Worm (Caenorhabditis elegans) whole organism, L2 larva: ENCODE data around the gene D2045.8.
"Not testable (repeated sequence)": the region's sequence is repeated elsewhere in the genome, so short reads cannot be mapped to it uniquely, and the experiment has no call there.

Experiments used
- R02D3.7 ChIP-seq: fragments of 150-350 bp; optimal IDR thresholded peaks from 2 replicates; lab custom pipeline; 2014; ENCODE audit warnings: missing biosample characterization, missing genetic modification characterization
- ama-1 ChIP-seq: fragments of 150-350 bp; optimal IDR thresholded peaks from 2 replicates; lab custom pipeline; 2018; ENCODE audit warnings: inconsistent platforms
- blmp-1 ChIP-seq: sonication (generic microtip); optimal IDR thresholded peaks from 2 replicates; lab custom pipeline; 2017; ENCODE audit warnings: missing genetic modification characterization, mild to moderate bottlenecking, missing compliant biosample characterization, antibody characterized with exemption, moderate library complexity; ENCODE audit not compliant: insufficient read depth
- lin-13 ChIP-seq: fragments of 150-350 bp; optimal IDR thresholded peaks from 2 replicates; lab custom pipeline; 2014; ENCODE audit warnings: missing biosample characterization, missing genetic modification reagents, missing genetic modification characterization
- nhr-25 ChIP-seq: fragments of 150-350 bp; sonication (generic microtip); optimal IDR thresholded peaks from 3 replicates; lab custom pipeline; 2014; ENCODE audit warnings: missing biosample characterization, missing genetic modification characterization
- ztf-11 ChIP-seq: sonication (generic microtip); optimal IDR thresholded peaks from 2 replicates; lab custom pipeline; 2017; ENCODE audit warnings: missing biosample characterization, missing genetic modification characterization

DNA sequence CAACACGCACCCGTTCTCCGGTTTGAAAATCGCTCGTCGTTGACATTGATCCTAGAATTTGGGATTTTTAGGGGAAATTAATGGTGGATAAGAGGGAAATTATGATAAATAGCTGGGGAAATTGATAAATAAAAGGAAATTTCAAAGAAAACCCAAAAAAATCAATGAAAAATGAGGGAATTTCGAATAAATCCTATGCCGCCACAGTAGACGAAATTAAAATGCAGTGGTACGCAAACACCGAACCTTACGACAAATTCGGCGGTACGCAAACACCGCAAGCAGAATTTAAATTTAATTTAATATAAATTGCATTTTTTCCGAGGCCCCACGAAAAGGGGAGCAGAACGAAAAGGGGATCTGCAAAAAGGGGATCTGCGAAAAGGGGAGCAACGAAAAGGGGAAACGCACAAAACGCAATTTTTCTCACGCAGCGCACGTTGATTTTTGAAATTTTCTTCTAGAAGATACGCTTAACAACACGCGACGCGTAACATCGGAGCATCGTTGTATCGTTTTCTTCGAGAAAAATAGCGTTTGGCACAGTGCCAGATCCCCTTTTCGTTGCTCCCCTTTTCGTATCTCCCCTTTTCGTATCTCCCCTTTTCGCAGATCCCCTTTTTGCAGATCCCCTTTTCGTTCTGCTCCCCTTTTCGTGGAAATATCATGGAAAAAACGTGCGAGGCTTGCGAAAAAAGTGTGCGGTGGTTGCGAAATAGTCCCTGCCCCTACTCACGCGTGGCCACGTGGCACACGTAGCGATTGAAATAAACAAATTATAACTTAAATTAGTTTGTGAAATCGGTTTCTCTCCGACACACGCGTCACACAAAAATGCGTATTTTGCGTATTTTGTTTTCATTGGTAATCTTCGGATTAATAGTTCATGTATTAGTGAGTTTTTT is 45.9 kb upstream of the D2045.8 start, which contains the start of the genes smrd-1 and enu-3.1:
- not testable (repeated sequence) for TF ChIP-seq nhr-25 (tag; lab: Kevin White, UChicago); R02D3.7; ama-1 (lab: Kevin White, UChicago); ztf-11 (tag; lab: Kevin White, UChicago); blmp-1 (tag; lab: Kevin White, UChicago)
- peak; percentile 76 for TF ChIP-seq lin-13 (GFP tag; lab: Kevin White, UChicago)
